Fruit fly (Drosophila melanogaster): ENCODE data around the gene CRAT.

The CRAT gene

DNA sequence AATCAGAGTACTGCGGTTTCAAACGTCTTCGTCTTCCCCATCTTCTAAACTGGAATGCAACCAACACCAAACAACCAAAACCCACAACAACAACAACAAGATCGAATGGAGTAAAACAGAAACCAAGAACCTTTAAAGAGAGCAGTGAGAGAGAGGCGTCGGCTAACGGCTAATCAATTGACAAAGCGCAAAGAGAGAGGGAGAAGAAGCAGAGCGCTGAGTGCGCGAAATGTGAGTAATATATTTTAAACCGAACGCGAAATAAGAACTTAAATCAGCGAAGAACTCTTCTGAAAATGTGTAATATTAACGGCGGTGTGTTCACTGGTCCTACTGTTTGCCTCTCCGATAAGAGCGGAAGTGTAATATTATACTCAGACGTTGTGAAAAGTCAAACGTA, 31.7 kb upstream of the CRAT start:
- no peak for TF ChIP-seq CG17801 (GFP tag; optimal IDR thresholded peaks at IDR 0.05; ENCODE audit: partially characterized antibody)

DNA sequence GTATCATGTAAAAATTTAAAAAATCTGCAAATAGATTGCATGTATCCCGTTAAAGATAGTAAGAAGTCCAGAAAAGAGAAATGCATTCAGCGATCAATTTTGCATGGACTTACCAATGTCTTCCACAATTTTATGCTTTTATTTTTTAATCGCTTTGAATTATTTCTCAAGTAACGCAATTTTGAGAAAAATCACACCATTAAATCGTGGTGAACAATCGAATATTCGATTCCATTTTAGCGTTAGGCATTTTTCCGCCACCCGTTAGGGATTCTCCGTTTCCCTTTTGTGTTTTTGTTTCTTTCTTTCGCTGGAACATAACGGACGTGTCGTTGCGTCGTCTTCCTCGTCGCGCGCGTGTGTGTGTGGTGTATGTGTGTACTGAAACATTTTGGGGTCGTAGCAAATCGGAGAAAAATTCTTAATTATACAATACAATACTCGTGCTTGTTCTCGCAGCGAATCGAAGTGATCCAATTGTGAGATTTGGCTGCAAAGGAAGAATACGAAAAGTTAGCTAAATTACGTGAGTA, 30.8 kb upstream of the CRAT start, which contains the start of gene gpp:
Gene gpp (plus strand): TSS at position 290 of the 533 bp plus-strand sequence.
- peak; percentile 51 for TF ChIP-seq CG17801 (GFP tag; optimal IDR thresholded peaks at IDR 0.05; ENCODE audit: partially characterized antibody)

DNA sequence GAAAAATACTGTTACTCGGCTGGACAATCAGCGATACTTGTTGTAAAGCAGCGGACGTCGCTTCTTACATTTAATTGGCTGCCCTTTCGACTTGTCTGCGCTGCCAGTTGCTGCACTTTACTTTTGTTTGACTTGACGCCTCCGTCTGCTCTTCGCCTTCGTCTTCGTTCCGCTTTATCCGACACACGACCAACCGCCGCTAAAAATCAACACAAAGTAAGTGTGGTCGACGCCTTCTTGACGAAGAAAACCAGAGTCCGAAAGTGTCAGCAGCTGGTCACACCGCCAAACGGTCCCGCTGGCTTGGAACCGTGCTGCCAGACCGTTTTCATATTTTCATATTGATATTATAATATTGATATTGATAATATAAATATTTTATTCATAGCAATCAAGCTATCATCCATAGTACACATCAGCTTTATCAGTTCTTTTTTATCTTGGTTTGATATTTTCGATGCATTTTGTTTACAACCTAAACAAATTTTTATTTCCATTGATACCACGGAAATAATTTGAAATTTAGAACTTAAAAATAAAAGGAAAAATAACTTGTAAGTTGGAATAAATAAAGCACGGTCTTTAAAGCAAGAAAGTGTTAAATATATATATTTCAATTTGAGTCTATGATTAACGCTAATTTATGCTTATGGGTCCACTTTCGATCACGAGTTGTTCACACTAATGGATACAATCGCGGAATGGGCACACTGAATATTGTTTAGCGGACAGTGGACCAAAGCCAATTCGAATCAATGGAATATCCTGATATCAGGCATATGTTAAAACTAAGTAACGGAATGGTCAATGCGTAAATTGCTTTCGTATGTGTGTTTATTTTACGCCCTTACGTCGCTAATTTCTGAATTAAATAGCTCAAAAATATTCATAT, 30.1 kb upstream of the CRAT start, which contains the start of gene Dmtn:
Gene Dmtn (minus strand): TSS at position 222 of the 892 bp plus-strand sequence.
- peak; percentile 58 for TF ChIP-seq CG17801 (GFP tag; optimal IDR thresholded peaks at IDR 0.05; ENCODE audit: partially characterized antibody)

DNA sequence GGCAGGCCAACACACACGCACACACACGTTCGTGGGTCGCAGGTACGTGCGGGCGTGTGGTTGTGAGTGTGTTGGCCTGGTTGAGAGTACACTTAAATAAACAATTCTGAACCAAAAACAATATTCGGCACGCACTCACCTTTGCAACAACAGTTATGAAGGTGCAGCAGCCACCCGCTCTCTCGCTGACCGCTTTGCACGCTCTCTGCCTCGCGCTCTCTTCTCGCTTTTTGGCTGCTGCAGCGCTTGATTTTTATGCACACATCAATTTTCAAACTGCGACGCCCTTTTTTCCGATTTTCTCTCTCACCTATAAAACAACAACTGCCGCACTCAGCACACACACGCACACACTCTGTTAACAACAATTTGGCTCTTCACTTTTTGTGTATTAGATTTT, 29.4 kb upstream of the CRAT start:
- TF ChIP-seq CG17801 (GFP tag; optimal IDR thresholded peaks at IDR 0.05; ENCODE audit: partially characterized antibody): no peak

DNA sequence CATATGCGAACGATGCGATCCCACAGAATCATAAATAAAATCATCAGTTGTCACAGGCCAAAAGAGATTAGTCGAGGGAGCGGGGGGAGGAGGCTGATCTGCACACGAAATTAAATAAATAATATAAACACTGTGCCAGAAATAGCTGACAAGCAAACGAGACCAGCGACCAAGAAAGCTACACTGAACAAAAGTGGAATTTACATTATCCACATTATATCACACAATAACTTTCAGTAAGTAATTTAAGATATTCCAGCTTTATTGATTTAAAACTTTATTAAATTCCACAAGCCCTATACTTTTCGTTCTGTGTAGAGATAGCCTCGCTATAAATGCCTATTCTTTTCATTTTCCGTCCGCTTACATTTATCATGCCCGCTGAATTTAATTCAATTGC, 28.3 kb upstream of the CRAT start:
- TF ChIP-seq CG17801 (GFP tag; optimal IDR thresholded peaks at IDR 0.05; ENCODE audit: partially characterized antibody): peak; percentile 47

DNA sequence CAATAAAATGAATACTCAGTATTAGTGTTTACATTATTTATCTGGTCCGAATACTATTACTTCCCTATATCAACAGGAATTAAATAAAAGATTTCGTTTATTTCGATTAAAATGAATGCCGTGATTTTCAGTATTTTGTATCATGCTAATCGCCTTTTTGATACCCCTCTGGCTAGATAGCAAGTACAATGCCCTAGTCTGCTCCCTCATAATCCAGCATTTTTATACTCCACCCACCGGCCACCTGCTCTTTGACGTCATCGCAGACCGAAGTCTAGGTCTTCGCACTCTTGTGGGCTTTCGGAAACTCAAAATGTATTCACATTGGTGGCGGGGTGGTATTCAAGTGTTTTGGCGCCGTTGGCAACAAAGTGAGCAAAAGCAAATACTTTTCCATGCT, 27.8 kb upstream of the CRAT start:
- no peak for TF ChIP-seq CG17801 (GFP tag; optimal IDR thresholded peaks at IDR 0.05; ENCODE audit: partially characterized antibody)

DNA sequence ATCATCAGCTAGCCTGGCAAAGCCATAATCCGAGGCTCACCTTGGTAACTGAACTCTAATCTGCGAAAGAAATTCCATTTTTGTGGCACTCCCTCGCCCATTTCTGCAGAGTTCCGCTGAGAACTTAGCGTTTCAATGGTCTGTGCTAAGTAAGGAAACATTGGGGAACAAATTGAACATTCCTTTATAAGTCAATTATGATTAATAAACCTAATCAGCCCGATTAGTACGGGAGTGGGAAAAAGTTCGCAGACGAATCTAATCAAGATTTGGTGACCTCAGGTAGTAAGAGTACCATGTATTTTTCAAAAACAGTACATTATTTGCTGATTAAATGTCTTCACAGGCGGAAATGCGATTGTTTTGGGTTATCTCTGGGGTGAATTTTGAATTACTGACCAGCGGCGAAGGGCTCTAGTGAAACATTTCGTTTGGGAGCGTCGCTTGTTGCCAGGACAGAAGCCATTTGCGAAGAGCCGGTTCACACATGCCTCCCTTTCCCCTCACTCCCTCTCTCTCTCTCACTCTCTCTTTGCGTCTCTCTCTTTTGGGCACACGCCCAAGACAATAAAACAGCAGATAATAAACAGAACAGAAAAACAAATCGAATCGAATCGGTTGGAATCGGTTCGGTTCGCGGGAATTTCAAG, 26.8 kb upstream of the CRAT start:
- TF ChIP-seq CG17801 (GFP tag; optimal IDR thresholded peaks at IDR 0.05; ENCODE audit: partially characterized antibody): no peak

DNA sequence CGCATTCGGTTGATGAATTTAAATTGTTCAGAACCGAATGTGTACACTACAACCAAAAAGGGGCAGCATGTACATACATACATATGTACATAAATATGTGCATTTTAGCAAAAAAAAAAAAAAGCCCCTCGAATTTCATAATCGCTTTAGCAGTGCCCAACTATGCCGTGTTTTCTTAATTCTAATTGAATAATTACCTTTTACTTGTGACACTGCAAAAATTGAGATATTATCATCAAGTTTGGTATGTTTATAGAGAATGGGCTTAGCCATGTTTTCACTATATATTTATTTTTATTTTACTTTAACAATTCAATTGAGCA, 25.6 kb upstream of the CRAT start:
- TF ChIP-seq CG17801 (GFP tag; optimal IDR thresholded peaks at IDR 0.05; ENCODE audit: partially characterized antibody): no peak

DNA sequence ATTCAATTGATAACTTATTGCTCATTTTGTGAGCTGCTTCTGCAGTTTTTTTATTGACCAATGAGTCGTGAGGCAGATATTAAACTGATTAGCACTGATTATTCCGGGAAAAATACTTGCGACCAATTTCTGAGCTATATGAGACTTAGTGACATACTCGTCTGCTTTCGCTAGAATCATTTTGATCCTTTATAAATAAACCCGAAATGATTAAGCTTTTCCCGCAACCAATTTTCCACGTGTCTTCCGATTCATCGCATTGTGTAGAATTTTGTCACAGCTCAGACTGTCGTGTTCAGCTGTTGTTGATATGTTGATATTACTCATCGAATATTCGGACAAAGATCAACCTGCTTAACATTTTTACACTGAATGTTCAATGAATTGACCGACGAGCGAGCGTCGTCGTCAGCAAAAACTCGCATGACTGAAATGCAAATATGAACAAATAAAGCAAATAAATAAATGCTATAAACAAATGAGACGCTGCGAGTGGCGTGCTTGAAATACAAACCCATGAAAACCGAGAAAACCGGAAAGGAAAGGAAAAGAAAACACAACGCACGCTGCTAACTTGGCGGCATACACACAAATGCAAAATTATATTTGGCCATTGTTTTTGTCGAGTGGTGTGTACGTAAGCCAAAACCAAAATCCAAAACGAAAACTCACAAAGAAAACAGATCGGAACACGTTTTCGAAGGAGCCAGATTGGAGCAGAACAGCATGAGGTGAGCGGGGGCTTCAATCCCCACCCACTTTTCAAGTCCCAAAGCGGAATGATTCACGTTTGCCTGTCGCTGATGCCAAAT, 25.1 kb upstream of the CRAT start:
- TF ChIP-seq CG17801 (GFP tag; optimal IDR thresholded peaks at IDR 0.05; ENCODE audit: partially characterized antibody): no peak

DNA sequence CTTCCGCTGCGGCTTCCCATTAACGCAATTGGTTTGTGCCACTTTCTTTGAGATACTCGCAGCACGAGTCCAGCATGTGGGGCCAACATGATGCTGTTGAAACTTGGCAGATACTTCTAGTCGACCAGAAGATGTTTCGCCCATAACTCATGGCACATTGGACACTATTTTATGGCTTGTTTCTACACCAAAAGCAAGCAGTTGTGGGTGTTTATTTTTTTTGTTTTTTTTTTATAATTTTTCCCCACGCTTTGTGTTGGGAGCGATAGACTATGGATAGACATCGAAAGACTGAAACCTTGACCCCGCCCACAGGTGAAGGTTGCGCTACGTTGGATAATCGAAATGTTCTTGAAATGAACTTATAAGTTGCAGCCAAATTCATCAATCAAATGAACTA, 23.9 kb upstream of the CRAT start:
- TF ChIP-seq CG17801 (GFP tag; optimal IDR thresholded peaks at IDR 0.05; ENCODE audit: partially characterized antibody): no peak

DNA sequence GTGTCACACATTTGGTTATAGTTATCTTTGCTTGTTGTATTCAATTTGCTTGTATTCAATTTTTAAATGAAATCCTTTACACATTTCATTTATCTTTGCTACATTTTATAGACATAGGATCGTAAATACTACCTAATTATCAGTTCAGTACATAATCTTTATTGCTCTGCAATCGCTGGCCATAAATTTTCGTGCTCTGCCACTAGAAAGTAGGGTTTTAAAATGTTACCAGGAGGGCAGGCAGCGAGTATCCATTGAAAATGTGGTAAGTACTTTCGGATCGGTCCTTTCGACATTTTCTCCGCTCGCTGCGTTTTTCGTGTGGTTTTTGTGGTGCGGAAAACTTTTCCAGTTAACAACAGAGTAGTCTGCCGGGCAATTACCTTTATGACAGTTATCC, 23.4 kb upstream of the CRAT start:
- no peak for TF ChIP-seq CG17801 (GFP tag; optimal IDR thresholded peaks at IDR 0.05; ENCODE audit: partially characterized antibody)

DNA sequence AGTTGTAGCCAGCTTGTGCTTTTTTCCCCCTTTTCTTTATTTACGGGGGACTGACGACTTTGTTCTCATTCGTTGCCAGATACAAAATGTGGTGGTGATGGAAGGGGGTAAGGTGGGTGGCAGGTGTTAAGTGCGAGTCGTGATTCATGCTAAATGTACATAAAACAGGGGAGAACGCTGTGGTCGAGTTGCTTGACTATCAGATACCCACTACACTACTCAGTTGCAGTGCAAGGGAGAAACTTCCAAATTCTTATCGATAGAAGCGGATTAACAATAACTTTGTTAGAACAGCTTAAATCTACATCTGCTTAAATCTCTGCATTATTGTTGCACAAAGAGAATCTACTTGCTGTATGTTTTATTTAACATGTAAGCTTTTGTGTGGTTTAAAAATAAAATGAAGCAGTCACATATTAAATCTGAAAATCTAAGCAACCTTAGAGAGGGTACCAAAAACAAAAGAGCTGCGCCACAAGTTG, 21.8 kb upstream of the CRAT start:
- peak; percentile 63 for TF ChIP-seq CG17801 (GFP tag; optimal IDR thresholded peaks at IDR 0.05; ENCODE audit: partially characterized antibody)

DNA sequence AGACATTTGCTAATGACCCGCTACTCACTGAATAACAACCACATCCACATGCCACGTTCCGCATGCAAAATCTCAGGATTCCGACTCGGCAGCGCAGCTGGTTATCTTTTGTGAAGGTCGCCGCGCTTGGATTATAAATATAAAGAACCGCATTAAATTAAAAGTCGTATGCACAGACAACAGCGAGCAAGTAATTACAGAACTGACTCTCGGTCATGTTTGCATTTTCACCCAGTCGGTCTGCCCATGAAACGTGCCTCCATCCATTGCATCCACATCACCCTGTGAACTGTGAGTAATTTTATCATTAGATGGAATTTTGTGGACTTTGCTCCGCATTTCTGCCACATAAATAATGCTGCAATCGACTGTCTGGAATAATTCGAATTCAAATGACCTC, 20.8 kb upstream of the CRAT start:
- no peak for TF ChIP-seq CG17801 (GFP tag; optimal IDR thresholded peaks at IDR 0.05; ENCODE audit: partially characterized antibody)

DNA sequence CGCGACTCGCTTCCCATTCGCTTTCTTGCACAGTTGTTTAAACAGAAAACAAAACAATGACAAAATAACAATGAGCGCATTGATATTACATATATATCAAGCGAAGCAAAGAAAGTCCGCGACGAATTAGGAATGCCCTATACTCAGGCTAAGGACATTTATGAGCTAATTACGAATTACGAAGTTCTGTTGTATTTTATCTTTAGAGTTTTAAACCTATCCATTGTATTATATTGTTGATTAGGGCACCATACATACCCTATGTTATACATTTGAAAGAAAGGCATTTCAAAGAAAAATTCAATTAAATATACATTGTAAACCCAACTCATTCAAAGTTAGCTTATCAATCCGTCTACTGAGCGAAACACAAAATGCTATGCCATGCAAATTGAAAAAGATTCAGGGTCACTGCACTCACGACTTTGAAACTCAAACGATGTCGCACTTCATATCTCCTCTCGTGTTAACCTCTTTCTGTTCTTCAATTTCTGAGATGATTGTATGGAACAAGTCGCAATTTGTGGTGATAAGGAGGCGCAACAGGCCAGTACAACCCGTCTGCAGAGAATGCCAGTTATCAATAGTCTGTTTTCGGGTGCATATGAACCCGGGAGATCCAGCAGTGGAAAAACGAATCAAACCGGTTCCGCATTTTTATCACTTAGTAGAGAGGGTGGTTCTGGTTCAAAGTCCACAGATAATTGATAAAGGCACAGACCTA, 19.9 kb upstream of the CRAT start:
- TF ChIP-seq CG17801 (GFP tag; optimal IDR thresholded peaks at IDR 0.05; ENCODE audit: partially characterized antibody): peak; percentile 7

DNA sequence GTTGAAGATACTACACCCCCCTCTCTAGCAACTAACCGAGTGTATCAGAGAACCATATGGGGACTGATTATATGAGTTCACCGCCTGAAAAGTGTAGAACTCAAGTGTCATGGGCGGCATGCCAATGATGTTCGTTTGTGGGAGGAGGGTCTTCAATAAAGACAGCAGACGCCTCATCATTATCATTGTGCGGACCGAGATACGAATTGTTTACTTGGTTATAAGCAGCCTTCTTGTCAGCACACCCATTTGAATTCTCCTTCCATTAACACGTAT, 18.3 kb upstream of the CRAT start:
- no peak for TF ChIP-seq CG17801 (GFP tag; optimal IDR thresholded peaks at IDR 0.05; ENCODE audit: partially characterized antibody)
